Fruit fly (Drosophila melanogaster) whole organism, embryonic: ENCODE measurements around the gene Sox21a.

Source experiments
- Bdp1 ChIP-seq: fragments of 200-800 bp; sonication (Bioruptor generic); optimal IDR thresholded peaks from 3 replicates; lab custom pipeline; 2016; ENCODE audit warnings: missing biosample characterization, missing genetic modification characterization
- Gug ChIP-seq: fragments of 200-800 bp; sonication (Bioruptor generic); IDR thresholded peaks from 4 replicates; pipeline ENCODE4 v1.3.6; 2022; ENCODE audit warnings: missing biosample characterization, missing genetic modification characterization

DNA sequence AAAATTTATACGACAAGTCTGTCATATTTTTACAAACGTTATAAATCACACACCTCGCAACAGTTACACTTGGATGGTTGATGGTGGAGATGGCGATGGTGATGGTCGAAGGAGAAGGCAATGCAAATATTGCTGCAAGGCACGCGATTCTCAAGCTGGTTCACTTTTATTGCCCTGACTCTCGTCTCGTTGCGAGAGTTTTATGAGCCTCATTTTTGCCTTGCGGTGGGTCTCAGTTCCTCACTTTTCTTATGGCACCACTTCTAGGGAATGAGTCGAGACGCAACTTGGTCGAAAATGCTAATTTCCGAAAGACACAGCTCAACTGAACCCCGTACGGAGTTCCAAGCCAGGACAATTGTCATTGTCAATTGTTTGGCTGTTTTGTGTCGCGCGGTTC lies 47.0 kb upstream of the Sox21a start:
- TF ChIP-seq Bdp1 (GFP tag; lab: Kevin White, UChicago) (no peak), Gug (GFP tag; lab: Robert Waterston, UW) (no peak)
